Fruit fly (Drosophila melanogaster): ENCODE data around the gene CG7377.

- TF ChIP-seq EcR (GFP tag; optimal IDR thresholded peaks at IDR 0.05) (no peak), CG34367 (tag; optimal IDR thresholded peaks at IDR 0.05) (no peak), CG9948 (tag; optimal IDR thresholded peaks at IDR 0.05) (no peak), Ets98B (GFP tag; IDR thresholded peaks at IDR 0.05) (no peak), CG10348 (GFP tag; IDR thresholded peaks at IDR 0.05) (no peak), CG15710 (tag; optimal IDR thresholded peaks at IDR 0.05) (no peak), CG4496 (GFP tag; IDR thresholded peaks at IDR 0.05) (no peak)
Measured at dm6 chr3L:11563972-11564533, 25.4 kb upstream of the CG7377 start, which contains the start of the genes CG46412 and CG33267.

Measured in whole organism, pupa.